Fruit fly (Drosophila melanogaster): ENCODE results near the gene CG42718.

The CG42718 gene

dm6 chr3L:16364182-16364581 is 43.1 kb upstream of the CG42718 start (continued):
- TF ChIP-seq Lpt (GFP tag; optimal IDR thresholded peaks at IDR 0.05), result peak; percentile 66
- peak; percentile 93 for TF ChIP-seq CG3032 (tag; optimal IDR thresholded peaks at IDR 0.05)
- peak; percentile 87 for TF ChIP-seq CG10631 (GFP tag; optimal IDR thresholded peaks at IDR 0.05)
- TF ChIP-seq CG6792 (GFP tag; optimal IDR thresholded peaks at IDR 0.05), result peak; percentile 86
- TF ChIP-seq CG3919 (GFP tag; optimal IDR thresholded peaks at IDR 0.05), result peak; percentile 92
- TF ChIP-seq CG10669 (GFP tag; optimal IDR thresholded peaks at IDR 0.05), result peak; percentile 85
- TF ChIP-seq CG6276 (GFP tag; optimal IDR thresholded peaks at IDR 0.05), result peak; percentile 31
- peak; percentile 81 for TF ChIP-seq CG8119 (GFP tag; IDR thresholded peaks at IDR 0.05)
- TF ChIP-seq ss (GFP tag; optimal IDR thresholded peaks at IDR 0.05), result peak; percentile 91 to 94
- TF ChIP-seq Hr39 (GFP tag; optimal IDR thresholded peaks at IDR 0.05), result peak; percentile 75
- peak; percentile 63 for TF ChIP-seq Blimp-1 (GFP tag; optimal IDR thresholded peaks at IDR 0.05)
- peak; percentile 85 for TF ChIP-seq Smox (GFP tag; optimal IDR thresholded peaks at IDR 0.05)
- peak; percentile 90 for TF ChIP-seq CG8632 (GFP tag; optimal IDR thresholded peaks at IDR 0.05)
- TF ChIP-seq dac (GFP tag; optimal IDR thresholded peaks at IDR 0.05), result no peak
- peak; percentile 89 for TF ChIP-seq CG34406 (GFP tag; optimal IDR thresholded peaks at IDR 0.05)
- peak; percentile 85 for TF ChIP-seq Met (GFP tag; optimal IDR thresholded peaks at IDR 0.05)
- TF ChIP-seq CG15336 (GFP tag; IDR thresholded peaks at IDR 0.05), result peak; percentile 69
- peak; percentile 88 for TF ChIP-seq acj6 (GFP tag; optimal IDR thresholded peaks at IDR 0.05)
- peak; percentile 94 for TF ChIP-seq svp (GFP tag)
- TF ChIP-seq CG7368 (GFP tag; optimal IDR thresholded peaks at IDR 0.05), result peak; percentile 77
- peak; percentile 17 for TF ChIP-seq Eip93F (GFP tag; optimal IDR thresholded peaks at IDR 0.05)
- peak; percentile 87 for TF ChIP-seq OdsH (GFP tag; optimal IDR thresholded peaks at IDR 0.05)
- TF ChIP-seq esn (GFP tag; optimal IDR thresholded peaks at IDR 0.05), result peak; percentile 89
- TF ChIP-seq achi (GFP tag; optimal IDR thresholded peaks at IDR 0.05), result peak; percentile 86
- peak; percentile 98 for TF ChIP-seq Eip78C (GFP tag)
- peak; percentile 69 for TF ChIP-seq Ets21C (GFP tag; optimal IDR thresholded peaks at IDR 0.05)
- peak; percentile 63 for TF ChIP-seq fd85E (GFP tag; optimal IDR thresholded peaks at IDR 0.05)
- peak; percentile 87 for TF ChIP-seq Sox14 (GFP tag; optimal IDR thresholded peaks at IDR 0.05)
- TF ChIP-seq CG11294 (GFP tag; IDR thresholded peaks at IDR 0.05), result peak; percentile 45; the same call in 1 of the 2 replicates
- TF ChIP-seq Hr4 (GFP tag; optimal IDR thresholded peaks at IDR 0.05), result peak; percentile 44
- peak; percentile 81 for TF ChIP-seq CG9139 (GFP tag; optimal IDR thresholded peaks at IDR 0.05)
- peak; percentile 85 for TF ChIP-seq Sox102F (GFP tag; optimal IDR thresholded peaks at IDR 0.05)
- TF ChIP-seq CG1621 (tag; optimal IDR thresholded peaks at IDR 0.05), result peak; percentile 84

- no peak for TF ChIP-seq Hr39 (GFP tag; optimal IDR thresholded peaks at IDR 0.05)
- no peak for TF ChIP-seq CG6792 (GFP tag; optimal IDR thresholded peaks at IDR 0.05)
- no peak for TF ChIP-seq esn (GFP tag; optimal IDR thresholded peaks at IDR 0.05)
- TF ChIP-seq Sox15 (GFP tag; optimal IDR thresholded peaks at IDR 0.05), result no peak
- TF ChIP-seq cyc (GFP tag; optimal IDR thresholded peaks at IDR 0.05), result no peak
- TF ChIP-seq acj6 (GFP tag; optimal IDR thresholded peaks at IDR 0.05), result no peak
- no peak for TF ChIP-seq CG15336 (GFP tag; IDR thresholded peaks at IDR 0.05)
- TF ChIP-seq CG11294 (GFP tag; IDR thresholded peaks at IDR 0.05), result no peak
- TF ChIP-seq spab (GFP tag; optimal IDR thresholded peaks at IDR 0.05), result peak; percentile 27
- TF ChIP-seq vri (GFP tag; optimal IDR thresholded peaks at IDR 0.05), result no peak
- TF ChIP-seq CG7368 (GFP tag; optimal IDR thresholded peaks at IDR 0.05), result no peak
- no peak for TF ChIP-seq eg (GFP tag; IDR thresholded peaks at IDR 0.05)
- TF ChIP-seq Smox (GFP tag; optimal IDR thresholded peaks at IDR 0.05), result no peak
- TF ChIP-seq CG8119 (GFP tag; IDR thresholded peaks at IDR 0.05), result no peak
- no peak for TF ChIP-seq Met (GFP tag; optimal IDR thresholded peaks at IDR 0.05)
- TF ChIP-seq dsx (GFP tag; optimal IDR thresholded peaks at IDR 0.05; ENCODE audit: poor library complexity, severe bottlenecking), result peak; percentile 46
- peak; percentile 6 for TF ChIP-seq CG10631 (GFP tag; optimal IDR thresholded peaks at IDR 0.05)
- TF ChIP-seq dac (GFP tag; optimal IDR thresholded peaks at IDR 0.05), result no peak
- TF ChIP-seq svp (GFP tag), result no peak
- TF ChIP-seq fd85E (GFP tag; optimal IDR thresholded peaks at IDR 0.05), result no peak
- no peak for TF ChIP-seq CG6276 (GFP tag; optimal IDR thresholded peaks at IDR 0.05)
- TF ChIP-seq ss (GFP tag; optimal IDR thresholded peaks at IDR 0.05), result peak; percentile 4 to 36
- no peak for TF ChIP-seq CG11902 (GFP tag; optimal IDR thresholded peaks at IDR 0.05)
- TF ChIP-seq CG4318 (GFP tag; optimal IDR thresholded peaks at IDR 0.05), result no peak
- TF ChIP-seq CG8319 (GFP tag; optimal IDR thresholded peaks at IDR 0.05), result no peak
- TF ChIP-seq CG32006 (GFP tag; optimal IDR thresholded peaks at IDR 0.05), result no peak
- peak; percentile 31 for TF ChIP-seq Eip78C (GFP tag)
- peak; percentile 37 for TF ChIP-seq Ets96B (tag; optimal IDR thresholded peaks at IDR 0.05)
- no peak for TF ChIP-seq OdsH (GFP tag; optimal IDR thresholded peaks at IDR 0.05)
- no peak for TF ChIP-seq CG8632 (GFP tag; optimal IDR thresholded peaks at IDR 0.05)
- no peak for TF ChIP-seq CG3919 (GFP tag; optimal IDR thresholded peaks at IDR 0.05)
- TF ChIP-seq Gug (GFP tag; IDR thresholded peaks at IDR 0.05), result no peak
- TF ChIP-seq CG31627 (GFP tag; optimal IDR thresholded peaks at IDR 0.05), result no peak
- TF ChIP-seq Lpt (GFP tag; optimal IDR thresholded peaks at IDR 0.05), result no peak
- no peak for TF ChIP-seq Hr38 (GFP tag; optimal IDR thresholded peaks at IDR 0.05)
- no peak for TF ChIP-seq fkh (GFP tag; optimal IDR thresholded peaks at IDR 0.05)
Measured at dm6 chr3L:16362119-16362653, 41.1 kb upstream of the CG42718 start, which contains the start of gene Cpr72Ea. Gene Cpr72Ea, plus strand, starts transcription at chr3L:16362603.

All from whole organism, prepupa.